Worm (Caenorhabditis elegans): ENCODE results near the gene R11D1.1.

Gene R11D1.1

DNA sequence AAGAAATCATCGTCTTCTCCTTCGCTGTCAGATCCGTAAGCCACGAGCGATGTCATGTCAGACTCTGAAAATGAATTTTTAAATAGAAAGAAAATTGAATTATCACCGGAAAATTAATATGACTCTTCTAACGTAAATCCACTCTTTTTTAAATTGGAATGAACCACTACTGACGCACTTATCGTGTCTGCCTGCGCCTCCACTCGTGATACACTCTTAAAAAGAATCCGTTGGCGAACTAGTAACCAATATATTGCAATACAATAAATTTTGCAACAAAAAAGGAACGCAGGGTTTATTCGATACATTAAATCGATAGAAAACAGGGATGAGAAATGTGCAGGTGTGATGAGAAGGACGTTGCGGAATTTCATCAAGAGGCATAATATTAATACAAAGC, 44.8 kb upstream of the R11D1.1 start, which contains the start of gene ccch-3 (continued):
- TF ChIP-seq egl-18 (GFP tag; IDR thresholded peaks at IDR 0.05), result no peak
- TF ChIP-seq ztf-26 (tag; optimal IDR thresholded peaks at IDR 0.05), result no peak
- TF ChIP-seq die-1 (tag; optimal IDR thresholded peaks at IDR 0.05), result no peak
- TF ChIP-seq ztf-18 (tag; optimal IDR thresholded peaks at IDR 0.05), result peak; percentile 90
- TF ChIP-seq egrh-3 (GFP tag; IDR thresholded peaks at IDR 0.05), result no peak
- TF ChIP-seq madf-8 (GFP tag; conservative IDR thresholded peaks at IDR 0.05), result no peak
- peak; percentile 5 for TF ChIP-seq K12H6.12 (tag; optimal IDR thresholded peaks at IDR 0.05)
- TF ChIP-seq zim-3 (tag; optimal IDR thresholded peaks at IDR 0.05), result no peak
- 0 out of 2 replicates have a peak, but pooled peaks have one; percentile 10 for TF ChIP-seq hmg-20 (GFP tag; IDR thresholded peaks at IDR 0.05)
- no peak for TF ChIP-seq F23B12.7 (tag; optimal IDR thresholded peaks at IDR 0.05; ENCODE audit: insufficient read depth)
- no peak for TF ChIP-seq nfya-2 (GFP tag; IDR thresholded peaks at IDR 0.05)
- TF ChIP-seq ztf-28 (GFP tag; IDR thresholded peaks at IDR 0.05), result no peak
- TF ChIP-seq fkh-3 (tag; optimal IDR thresholded peaks at IDR 0.05), result no peak
- TF ChIP-seq hmg-1.2 (GFP tag; IDR thresholded peaks at IDR 0.05), result peak; percentile 67
- TF ChIP-seq aptf-3 (GFP tag; IDR thresholded peaks at IDR 0.05), result no peak
- no peak for TF ChIP-seq Y95B8A.8 (GFP tag; IDR thresholded peaks at IDR 0.05)
- TF ChIP-seq cebp-2 (GFP tag; IDR thresholded peaks at IDR 0.05), result no peak
- no peak for TF ChIP-seq ztf-6 (GFP tag; IDR thresholded peaks at IDR 0.05)
- no peak for TF ChIP-seq snpc-1.1 (tag; optimal IDR thresholded peaks at IDR 0.05; ENCODE audit: insufficient read depth)
- TF ChIP-seq nhr-120 (GFP tag; IDR thresholded peaks at IDR 0.05), result no peak
- TF ChIP-seq sea-2 (GFP tag; IDR thresholded peaks at IDR 0.05), result no peak
- TF ChIP-seq lsl-1 (GFP tag; optimal IDR thresholded peaks at IDR 0.05), result peak; percentile 52
- no peak for TF ChIP-seq F22D6.2 (tag; optimal IDR thresholded peaks at IDR 0.05)
- no peak for TF ChIP-seq rec-8 (tag; optimal IDR thresholded peaks at IDR 0.05)
- TF ChIP-seq D2030.7 (GFP tag; IDR thresholded peaks at IDR 0.05), result no peak; the same call in 1 of the 2 replicates
- no peak for TF ChIP-seq F55B11.4 (tag; optimal IDR thresholded peaks at IDR 0.05; ENCODE audit: borderline replicate concordance, insufficient read depth)
- TF ChIP-seq F57A8.1 (GFP tag; optimal IDR thresholded peaks at IDR 0.05), result no peak
- TF ChIP-seq K11D2.4 (GFP tag; IDR thresholded peaks at IDR 0.05), result 0 out of 2 replicates have a peak, but pooled peaks have one; percentile 27
- no peak for TF ChIP-seq akir-1 (GFP tag; optimal IDR thresholded peaks at IDR 0.05)
- no peak for TF ChIP-seq unc-62 (GFP tag; optimal IDR thresholded peaks at IDR 0.05)
- peak; percentile 31 for TF ChIP-seq him-1 (tag; optimal IDR thresholded peaks at IDR 0.05)
- no peak for TF ChIP-seq mxl-1 (tag; optimal IDR thresholded peaks at IDR 0.05)
- peak; percentile 59 for TF ChIP-seq tlf-1 (GFP tag; optimal IDR thresholded peaks at IDR 0.05)
- peak; percentile 72; the same call in 1 of the 2 replicates for TF ChIP-seq dox-1 (GFP tag; IDR thresholded peaks at IDR 0.05)
- TF ChIP-seq F49E8.2 (tag; optimal IDR thresholded peaks at IDR 0.05; ENCODE audit: insufficient read depth), result peak; percentile 20
- no peak for TF ChIP-seq F37B4.10 (GFP tag; IDR thresholded peaks at IDR 0.05)
- no peak for TF ChIP-seq ztf-25 (GFP tag; IDR thresholded peaks at IDR 0.05)
- TF ChIP-seq snpc-1.3 (tag; optimal IDR thresholded peaks at IDR 0.05; ENCODE audit: insufficient read depth), result peak; percentile 36
- TF ChIP-seq aptf-2 (GFP tag; conservative IDR thresholded peaks at IDR 0.05), result no peak
- no peak for TF ChIP-seq Y79H2A.3 (GFP tag; conservative IDR thresholded peaks at IDR 0.05)
- TF ChIP-seq ceh-27 (GFP tag; optimal IDR thresholded peaks at IDR 0.05), result peak; percentile 67
- TF ChIP-seq ccch-3 (GFP tag; optimal IDR thresholded peaks at IDR 0.05), result no peak
- peak; percentile 71 for TF ChIP-seq rcor-1 (GFP tag; IDR thresholded peaks at IDR 0.05)
- TF ChIP-seq dpl-1 (GFP tag; optimal IDR thresholded peaks at IDR 0.05), result no peak
- peak; percentile 26 for TF ChIP-seq sptf-2 (GFP tag; optimal IDR thresholded peaks at IDR 0.05)
- TF ChIP-seq nfyb-1 (GFP tag; IDR thresholded peaks at IDR 0.05), result no peak; the same call in 1 of the 2 replicates
- TF ChIP-seq Y53F4B.3 (GFP tag; IDR thresholded peaks at IDR 0.05), result no peak
- peak; percentile 44; the same call in 1 of the 2 replicates for TF ChIP-seq lin-26 (GFP tag; IDR thresholded peaks at IDR 0.05)
- TF ChIP-seq athp-1 (tag; optimal IDR thresholded peaks at IDR 0.05), result peak; percentile 32
